Worm (Caenorhabditis elegans) whole organism, midembryonic: ENCODE measurements around the gene bath-42.

Experiments
- cog-1 ChIP-seq: sonication (generic microtip); optimal IDR thresholded peaks from 2 replicates; lab custom pipeline; 2016; ENCODE audit warnings: missing genetic modification characterization, missing compliant biosample characterization
- flt-1 ChIP-seq: fragments of 200-800 bp; sonication (Bioruptor generic); IDR thresholded peaks from 2 replicates; pipeline ENCODE4 v1.3.6; 2022; ENCODE audit warnings: missing genetic modification characterization, missing compliant biosample characterization
- med-1 ChIP-seq: sonication (generic microtip); optimal IDR thresholded peaks from 2 replicates; lab custom pipeline; 2017; ENCODE audit warnings: missing genetic modification characterization, mild to moderate bottlenecking, missing compliant biosample characterization, antibody characterized with exemption, missing genetic modification reagents; ENCODE audit not compliant: insufficient read depth
- ref-1 ChIP-seq: fragments of 200-800 bp; sonication (Bioruptor generic); conservative IDR thresholded peaks from 2 replicates; pipeline ENCODE4 v1.3.6; 2022; ENCODE audit warnings: missing genetic modification reagents, missing genetic modification characterization, missing compliant biosample characterization
- ztf-23 ChIP-seq: fragments of 200-800 bp; sonication (Bioruptor generic); IDR thresholded peaks from 2 replicates; pipeline ENCODE4 v1.3.6; 2022; ENCODE audit warnings: missing genetic modification reagents, missing genetic modification characterization, missing compliant biosample characterization
- ztf-29 ChIP-seq: fragments of 200-800 bp; sonication (Bioruptor generic); IDR thresholded peaks from 2 replicates; pipeline ENCODE4 v1.3.6; 2022; ENCODE audit warnings: missing genetic modification reagents, missing genetic modification characterization, missing compliant biosample characterization

DNA sequence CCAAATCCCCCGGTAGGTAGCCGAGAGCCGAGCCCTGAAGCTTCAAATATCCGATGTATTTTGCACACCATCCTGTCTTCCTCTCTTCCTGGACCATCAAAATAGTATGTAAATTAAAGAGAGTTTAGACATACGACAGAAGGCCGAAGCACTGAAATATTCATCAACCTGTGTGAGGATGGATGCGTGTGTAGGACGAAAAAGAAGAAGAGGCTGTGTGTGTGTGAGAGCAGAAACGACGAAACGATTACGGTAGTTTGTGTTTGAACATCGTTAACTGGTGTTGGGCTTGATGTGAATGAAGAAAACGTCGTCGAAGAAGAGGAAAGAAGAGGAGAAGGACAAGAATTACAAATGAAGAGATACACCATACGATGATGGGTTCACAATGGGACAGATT, 48.4 kb upstream of the bath-42 start:
- TF ChIP-seq ztf-23 (GFP tag; lab: Robert Waterston, UW), result no peak
- TF ChIP-seq flt-1, result no peak
- TF ChIP-seq ref-1 (GFP tag; lab: Robert Waterston, UW), result no peak
- TF ChIP-seq ztf-29, result no peak
- no peak for TF ChIP-seq med-1 (GFP tag; lab: Kevin White, UChicago)
- no peak for TF ChIP-seq cog-1 (tag; lab: Kevin White, UChicago)
